Fruit fly (Drosophila melanogaster): ENCODE data around the gene tal-1A.
A peak's percentile ranks its signal among the peaks of the same experiment; 100 is the strongest.

Gene tal-1A

dm6 chr3R:13793979-13794665 is 18.8 kb upstream of the tal-1A start (continued):
- 0 out of 2 replicates have a peak, but pooled peaks have one; percentile 4 for TF ChIP-seq ap (GFP tag; IDR thresholded peaks at IDR 0.05)
- peak; percentile 56 for TF ChIP-seq Ada2b (GFP tag; IDR thresholded peaks at IDR 0.05)
- TF ChIP-seq CG13296 (GFP tag; optimal IDR thresholded peaks at IDR 0.05): peak; percentile 20
- TF ChIP-seq br (optimal IDR thresholded peaks at IDR 0.05): no peak
- 0 out of 2 replicates have a peak, but pooled peaks have one; percentile 18 for TF ChIP-seq danr (GFP tag; IDR thresholded peaks at IDR 0.05)
- peak; percentile 42 for TF ChIP-seq CG13775 (GFP tag; optimal IDR thresholded peaks at IDR 0.05)
- TF ChIP-seq dmrt99B (tag; optimal IDR thresholded peaks at IDR 0.05): peak; percentile 82
- TF ChIP-seq fd96Cb (tag; optimal IDR thresholded peaks at IDR 0.05): peak; percentile 77
- peak; percentile 45; the same call in 1 of the 2 replicates for TF ChIP-seq CG4730 (GFP tag; IDR thresholded peaks at IDR 0.05)
- peak; percentile 85 for TF ChIP-seq CG10979 (tag; optimal IDR thresholded peaks at IDR 0.05)
- peak; percentile 19 for TF ChIP-seq psq (GFP tag; optimal IDR thresholded peaks at IDR 0.05)
- TF ChIP-seq CG4360 (GFP tag; IDR thresholded peaks at IDR 0.05): 0 out of 2 replicates have a peak, but pooled peaks have one; percentile 34
- TF ChIP-seq zen2 (GFP tag; IDR thresholded peaks at IDR 0.05; ENCODE audit: partially characterized antibody): no peak
- TF ChIP-seq Sry-β (GFP tag; optimal IDR thresholded peaks at IDR 0.05): no peak
- peak; percentile 21 for TF ChIP-seq HmgZ (tag; optimal IDR thresholded peaks at IDR 0.05)
- TF ChIP-seq salm (tag; optimal IDR thresholded peaks at IDR 0.05): peak; percentile 57
- TF ChIP-seq ci (GFP tag; IDR thresholded peaks at IDR 0.05): peak; percentile 85
- peak; percentile 6 for TF ChIP-seq NC2β (GFP tag; optimal IDR thresholded peaks at IDR 0.05)
- TF ChIP-seq CG4617 (GFP tag; optimal IDR thresholded peaks at IDR 0.05; ENCODE audit: borderline replicate concordance): peak; percentile 6
- peak; percentile 31 for TF ChIP-seq CG3838 (GFP tag; optimal IDR thresholded peaks at IDR 0.05)
- peak; percentile 82 for TF ChIP-seq Blimp-1 (GFP tag; optimal IDR thresholded peaks at IDR 0.05)
- TF ChIP-seq CG8359 (GFP tag; optimal IDR thresholded peaks at IDR 0.05; ENCODE audit: borderline replicate concordance): peak; percentile 27
- TF ChIP-seq fu2 (GFP tag; optimal IDR thresholded peaks at IDR 0.05): no peak
- TF ChIP-seq NfI (GFP tag; optimal IDR thresholded peaks at IDR 0.05): peak; percentile 31
- TF ChIP-seq btn (GFP tag; optimal IDR thresholded peaks at IDR 0.05): no peak
- no peak for TF ChIP-seq hkb (optimal IDR thresholded peaks at IDR 0.05)
- peak; percentile 80 for TF ChIP-seq hkb (GFP tag; IDR thresholded peaks at IDR 0.05)
- TF ChIP-seq MBD-R2 (GFP tag; IDR thresholded peaks at IDR 0.05): no peak
- TF ChIP-seq CG12219 (GFP tag; optimal IDR thresholded peaks at IDR 0.05): peak; percentile 66
- TF ChIP-seq Nf-YA (GFP tag; IDR thresholded peaks at IDR 0.05): 0 out of 2 replicates have a peak, but pooled peaks have one; percentile 24
- no peak for TF ChIP-seq eve (GFP tag; optimal IDR thresholded peaks at IDR 0.05)
- peak; percentile 74 for TF ChIP-seq stc (GFP tag; IDR thresholded peaks at IDR 0.05)
- peak; percentile 54 for TF ChIP-seq CG4707 (GFP tag; optimal IDR thresholded peaks at IDR 0.05)
- peak; percentile 43 for TF ChIP-seq CG18619 (GFP tag; optimal IDR thresholded peaks at IDR 0.05)
- TF ChIP-seq CG17186 (GFP tag; optimal IDR thresholded peaks at IDR 0.05): peak; percentile 37
- peak; percentile 36 for TF ChIP-seq tio (GFP tag; optimal IDR thresholded peaks at IDR 0.05)
- peak in 1 of 2 experiments; percentile 67 for TF ChIP-seq Hr78 (GFP tag; optimal IDR thresholded peaks at IDR 0.05)
- peak; percentile 6 for TF ChIP-seq CG12299 (tag; optimal IDR thresholded peaks at IDR 0.05)
- TF ChIP-seq CG4424 (GFP tag; optimal IDR thresholded peaks at IDR 0.05): peak; percentile 76
- TF ChIP-seq pum (GFP tag; optimal IDR thresholded peaks at IDR 0.05): no peak
- 0 out of 3 replicates have a peak, but pooled peaks have one; percentile 12 for TF ChIP-seq CG3726 (GFP tag; IDR thresholded peaks at IDR 0.05)
- peak; percentile 81 for TF ChIP-seq CG11504 (tag; optimal IDR thresholded peaks at IDR 0.05)
- peak; percentile 13 for TF ChIP-seq kah (GFP tag; optimal IDR thresholded peaks at IDR 0.05)
- TF ChIP-seq CG17361 (GFP tag; IDR thresholded peaks at IDR 0.05): peak; percentile 65
- no peak for TF ChIP-seq CG6175 (GFP tag; IDR thresholded peaks at IDR 0.05)
- TF ChIP-seq HLH4C (GFP tag; IDR thresholded peaks at IDR 0.05; ENCODE audit: partially characterized antibody): no peak
- TF ChIP-seq CG14441 (GFP tag; IDR thresholded peaks at IDR 0.05): no peak
- TF ChIP-seq Meics (GFP tag; optimal IDR thresholded peaks at IDR 0.05): peak; percentile 25
- peak; percentile 67 for TF ChIP-seq ara (GFP tag; IDR thresholded peaks at IDR 0.05)

Data from whole organism, embryonic.